Worm (Caenorhabditis elegans) whole organism, mixed stage, embryonic: Measurements from ENCODE around the gene ttr-3.

Experiments
- M03D4.4 ChIP-seq: sonication (generic microtip); optimal IDR thresholded peaks from 2 replicates; lab custom pipeline; 2017; ENCODE audit warnings: mild to moderate bottlenecking, missing genetic modification characterization, missing compliant biosample characterization
- elt-1 ChIP-seq: sonication (generic microtip); optimal IDR thresholded peaks from 2 replicates; lab custom pipeline; 2017; ENCODE audit warnings: missing genetic modification characterization, mild to moderate bottlenecking, missing compliant biosample characterization, antibody characterized with exemption, moderate library complexity, borderline replicate concordance; ENCODE audit not compliant: insufficient read depth
- elt-3 ChIP-seq: fragments of 150-350 bp; optimal IDR thresholded peaks from 2 replicates; lab custom pipeline; 2014; ENCODE audit warnings: missing biosample characterization, missing genetic modification characterization
- lin-13 ChIP-seq: fragments of 150-350 bp; optimal IDR thresholded peaks from 2 replicates; lab custom pipeline; 2014; ENCODE audit warnings: missing biosample characterization, missing genetic modification characterization
- mab-5 ChIP-seq: fragments of 150-350 bp; optimal IDR thresholded peaks from 2 replicates; lab custom pipeline; 2014; ENCODE audit warnings: missing biosample characterization, missing genetic modification characterization
- nhr-2 ChIP-seq: fragments of 150-350 bp; optimal IDR thresholded peaks from 2 replicates; lab custom pipeline; 2014; ENCODE audit warnings: missing biosample characterization, missing genetic modification characterization
- nhr-28 ChIP-seq: fragments of 150-350 bp; optimal IDR thresholded peaks from 2 replicates; lab custom pipeline; 2014; ENCODE audit warnings: missing biosample characterization, missing genetic modification characterization
- snpc-4 ChIP-seq: fragments of 150-350 bp; optimal IDR thresholded peaks from 2 replicates; lab custom pipeline; 2014; ENCODE audit warnings: missing biosample characterization, missing genetic modification characterization
- tbx-8 ChIP-seq: fragments of 200-800 bp; sonication (Bioruptor generic); optimal IDR thresholded peaks from 2 replicates; lab custom pipeline; 2018; ENCODE audit warnings: mild to moderate bottlenecking, missing genetic modification characterization, moderate library complexity, missing compliant biosample characterization
- unc-39 ChIP-seq: fragments of 150-350 bp; optimal IDR thresholded peaks from 2 replicates; lab custom pipeline; 2014; ENCODE audit warnings: missing biosample characterization, missing genetic modification characterization
- unc-62 ChIP-seq: fragments of 150-350 bp; optimal IDR thresholded peaks from 2 replicates; lab custom pipeline; 2014; ENCODE audit warnings: missing biosample characterization, missing genetic modification reagents, missing genetic modification characterization

ce11 chrIII:9885609-9886008, 40.9 kb downstream of the ttr-3 start:
- TF ChIP-seq mab-5 (tag; lab: Kevin White, UChicago) (no peak), unc-62 (GFP tag; lab: Kevin White, UChicago) (no peak), tbx-8 (GFP tag; lab: Kevin White, UChicago) (no peak), elt-3 (no peak), M03D4.4 (tag; lab: Kevin White, UChicago) (no peak), nhr-2 (tag; lab: Kevin White, UChicago) (no peak), elt-1 (tag; lab: Kevin White, UChicago) (no peak), snpc-4 (no peak), lin-13 (tag; lab: Kevin White, UChicago) (no peak), unc-39 (tag; lab: Kevin White, UChicago) (no peak), nhr-28 (tag; lab: Kevin White, UChicago) (no peak)
